Worm (Caenorhabditis elegans) whole organism, L3 larva: ENCODE data around the gene F53A3.7.

Source experiments
- R02D3.7 ChIP-seq: fragments of 150-350 bp; optimal IDR thresholded peaks from 2 replicates; lab custom pipeline; 2014; ENCODE audit warnings: missing biosample characterization, missing genetic modification characterization
- ZK546.5 ChIP-seq: sonication (generic microtip); optimal IDR thresholded peaks from 2 replicates; lab custom pipeline; 2017; ENCODE audit warnings: missing biosample characterization, missing genetic modification characterization
- aly-2 ChIP-seq: fragments of 150-350 bp; optimal IDR thresholded peaks from 2 replicates; lab custom pipeline; 2014; ENCODE audit warnings: missing biosample characterization, missing genetic modification characterization
- ama-1 ChIP-seq: fragments of 150-350 bp; optimal IDR thresholded peaks from 2 replicates; lab custom pipeline; 2018
- ceh-16 ChIP-seq: sonication (generic microtip); optimal IDR thresholded peaks from 2 replicates; lab custom pipeline; 2017; ENCODE audit warnings: missing biosample characterization, missing genetic modification characterization
- ceh-28 ChIP-seq: fragments of 150-350 bp; optimal IDR thresholded peaks from 2 replicates; lab custom pipeline; 2014; ENCODE audit warnings: missing biosample characterization, missing genetic modification reagents, missing genetic modification characterization
- ceh-82 ChIP-seq: fragments of 150-350 bp; optimal IDR thresholded peaks from 2 replicates; lab custom pipeline; 2014; ENCODE audit warnings: missing biosample characterization, missing genetic modification characterization
- ceh-9 ChIP-seq: sonication (generic microtip); optimal IDR thresholded peaks from 2 replicates; lab custom pipeline; 2018; ENCODE audit warnings: missing biosample characterization, missing genetic modification characterization
- daf-12 ChIP-seq: fragments of 150-350 bp; optimal IDR thresholded peaks from 2 replicates; lab custom pipeline; 2014; ENCODE audit warnings: missing biosample characterization, missing genetic modification reagents, missing genetic modification characterization
- elt-2 ChIP-seq: sonication (generic microtip); optimal IDR thresholded peaks from 2 replicates; lab custom pipeline; 2016; ENCODE audit warnings: missing genetic modification reagents, mild to moderate bottlenecking, missing genetic modification characterization, missing compliant biosample characterization
- eor-1 ChIP-seq, 2 experiments: fragments of 150-350 bp; optimal IDR thresholded peaks; 2 replicates each; lab custom pipeline; 2014 to 2018; ENCODE audit warnings: missing biosample characterization in 2 of 2, missing genetic modification characterization in 2 of 2
- fos-1 ChIP-seq: fragments of 150-350 bp; optimal IDR thresholded peaks from 2 replicates; lab custom pipeline; 2014; ENCODE audit warnings: missing biosample characterization, missing genetic modification characterization
- jun-1 ChIP-seq: fragments of 150-350 bp; optimal IDR thresholded peaks from 2 replicates; lab custom pipeline; 2014; ENCODE audit warnings: missing biosample characterization, missing genetic modification reagents, missing genetic modification characterization
- lin-15B ChIP-seq: fragments of 150-350 bp; optimal IDR thresholded peaks from 2 replicates; lab custom pipeline; 2014; ENCODE audit warnings: missing biosample characterization, missing genetic modification characterization
- lin-39 ChIP-seq: fragments of 150-350 bp; optimal IDR thresholded peaks from 2 replicates; lab custom pipeline; 2018; ENCODE audit warnings: missing biosample characterization, missing genetic modification reagents, missing genetic modification characterization
- mdl-1 ChIP-seq: fragments of 150-350 bp; optimal IDR thresholded peaks from 2 replicates; lab custom pipeline; 2014; ENCODE audit warnings: missing biosample characterization, missing genetic modification characterization
- mml-1 ChIP-seq: fragments of 150-350 bp; sonication (generic microtip); optimal IDR thresholded peaks from 3 replicates; lab custom pipeline; 2014; ENCODE audit warnings: missing biosample characterization, missing genetic modification characterization
- nfya-1 ChIP-seq: sonication (generic microtip); optimal IDR thresholded peaks from 2 replicates; lab custom pipeline; 2017; ENCODE audit warnings: missing genetic modification characterization, mild to moderate bottlenecking, missing compliant biosample characterization, antibody characterized with exemption, moderate library complexity; ENCODE audit not compliant: insufficient read depth
- nhr-11 ChIP-seq: fragments of 150-350 bp; optimal IDR thresholded peaks from 2 replicates; lab custom pipeline; 2014; ENCODE audit warnings: missing biosample characterization, missing genetic modification characterization
- nhr-12 ChIP-seq: fragments of 150-350 bp; optimal IDR thresholded peaks from 2 replicates; lab custom pipeline; 2014; ENCODE audit warnings: missing biosample characterization, missing genetic modification characterization
- nhr-237 ChIP-seq: fragments of 150-350 bp; optimal IDR thresholded peaks from 2 replicates; lab custom pipeline; 2014; ENCODE audit warnings: missing biosample characterization, missing genetic modification characterization
- nhr-25 ChIP-seq: sonication (generic microtip); optimal IDR thresholded peaks from 2 replicates; lab custom pipeline; 2017; ENCODE audit warnings: missing biosample characterization, missing genetic modification characterization
- nhr-28 ChIP-seq: fragments of 150-350 bp; optimal IDR thresholded peaks from 2 replicates; lab custom pipeline; 2014; ENCODE audit warnings: missing biosample characterization, missing genetic modification characterization
- nhr-43 ChIP-seq: sonication (generic microtip); optimal IDR thresholded peaks from 2 replicates; lab custom pipeline; 2016; ENCODE audit warnings: mild to moderate bottlenecking, missing genetic modification characterization, missing compliant biosample characterization; ENCODE audit not compliant: poor library complexity, severe bottlenecking
- nhr-67 ChIP-seq: fragments of 150-350 bp; optimal IDR thresholded peaks from 2 replicates; lab custom pipeline; 2014; ENCODE audit warnings: missing biosample characterization, missing genetic modification characterization
- nhr-76 ChIP-seq: fragments of 150-350 bp; sonication (generic microtip); optimal IDR thresholded peaks from 5 replicates; lab custom pipeline; 2014; ENCODE audit warnings: missing biosample characterization, missing genetic modification characterization
- nhr-77 ChIP-seq: fragments of 150-350 bp; optimal IDR thresholded peaks from 2 replicates; lab custom pipeline; 2014; ENCODE audit warnings: missing biosample characterization, missing genetic modification characterization
- pha-4 ChIP-seq: fragments of 150-350 bp; optimal IDR thresholded peaks from 2 replicates; lab custom pipeline; 2014; ENCODE audit warnings: missing biosample characterization, missing genetic modification reagents, missing genetic modification characterization
- pqm-1 ChIP-seq: fragments of 150-350 bp; optimal IDR thresholded peaks from 2 replicates; lab custom pipeline; 2017; ENCODE audit warnings: missing biosample characterization, missing genetic modification characterization, inconsistent platforms
- skn-1 ChIP-seq: fragments of 150-350 bp; optimal IDR thresholded peaks from 2 replicates; lab custom pipeline; 2014; ENCODE audit warnings: missing biosample characterization, missing genetic modification characterization
- snpc-4 ChIP-seq: fragments of 150-350 bp; optimal IDR thresholded peaks from 2 replicates; lab custom pipeline; 2014; ENCODE audit warnings: missing biosample characterization, missing genetic modification characterization
- tbx-2 ChIP-seq: sonication (generic microtip); optimal IDR thresholded peaks from 2 replicates; lab custom pipeline; 2016; ENCODE audit warnings: mild to moderate bottlenecking, missing genetic modification characterization, missing compliant biosample characterization
- unc-39 ChIP-seq: sonication (generic microtip); optimal IDR thresholded peaks from 4 replicates; lab custom pipeline; 2017; ENCODE audit warnings: missing biosample characterization, missing genetic modification characterization
- zag-1 ChIP-seq: fragments of 150-350 bp; optimal IDR thresholded peaks from 2 replicates; lab custom pipeline; 2014; ENCODE audit warnings: missing biosample characterization, missing genetic modification characterization

The F53A3.7 gene

ce11 chrIII:1932018-1932417, 19.3 kb upstream of the F53A3.7 start:
- no peak for TF ChIP-seq elt-2
- no peak for TF ChIP-seq eor-1 (tag; optimal IDR thresholded peaks at IDR 0.05; lab: Kevin White, UChicago)
- TF ChIP-seq nhr-25 (tag; lab: Kevin White, UChicago) = no peak
- no peak for TF ChIP-seq lin-39 (tag; lab: Kevin White, UChicago)
- no peak for TF ChIP-seq pqm-1 (tag; lab: Kevin White, UChicago)
- no peak for TF ChIP-seq fos-1 (tag; lab: Kevin White, UChicago)
- no peak for TF ChIP-seq ceh-82 (tag; lab: Kevin White, UChicago)
- TF ChIP-seq lin-15B (tag; lab: Kevin White, UChicago) = no peak
- TF ChIP-seq R02D3.7 (tag; lab: Kevin White, UChicago) = no peak

- no peak for TF ChIP-seq mml-1 (tag; lab: Kevin White, UChicago)
- no peak for TF ChIP-seq nhr-67 (tag; lab: Kevin White, UChicago)
- TF ChIP-seq eor-1 (tag; optimal IDR thresholded peaks at IDR 0.05; lab: Kevin White, UChicago) = no peak
- no peak for TF ChIP-seq nhr-11 (tag; lab: Kevin White, UChicago)
- TF ChIP-seq ceh-9 (tag; lab: Kevin White, UChicago) = no peak
- no peak for TF ChIP-seq pha-4 (tag; lab: Kevin White, UChicago)
- TF ChIP-seq nhr-76 (tag; lab: Kevin White, UChicago) = no peak
- no peak for TF ChIP-seq unc-39 (tag; lab: Kevin White, UChicago)
- TF ChIP-seq lin-39 (tag; lab: Kevin White, UChicago) = no peak
- no peak for TF ChIP-seq zag-1 (tag; lab: Kevin White, UChicago)
- no peak for TF ChIP-seq tbx-2 (tag; lab: Kevin White, UChicago)
- no peak for TF ChIP-seq aly-2 (tag; lab: Kevin White, UChicago)
- TF ChIP-seq ama-1 (lab: Kevin White, UChicago) = no peak
- no peak for TF ChIP-seq nfya-1 (tag; lab: Kevin White, UChicago)
- no peak for TF ChIP-seq snpc-4 (tag; lab: Kevin White, UChicago)
- TF ChIP-seq ceh-28 (tag; lab: Kevin White, UChicago) = no peak
- TF ChIP-seq daf-12 = no peak
- TF ChIP-seq nhr-77 (tag; lab: Kevin White, UChicago) = no peak
- no peak for TF ChIP-seq nhr-25 (tag; lab: Kevin White, UChicago)
- no peak for TF ChIP-seq pqm-1 (tag; lab: Kevin White, UChicago)
Observed at ce11 chrIII:1934141-1934540, 17.2 kb upstream of the F53A3.7 start.

- TF ChIP-seq ZK546.5 (tag; lab: Kevin White, UChicago) = no peak
- TF ChIP-seq ceh-16 = no peak
- TF ChIP-seq nhr-237 = no peak
- no peak for TF ChIP-seq jun-1 (tag; lab: Kevin White, UChicago)
- TF ChIP-seq unc-39 (tag; lab: Kevin White, UChicago) = no peak
- TF ChIP-seq zag-1 (tag; lab: Kevin White, UChicago) = no peak
- TF ChIP-seq skn-1 = no peak
- TF ChIP-seq mml-1 (tag; lab: Kevin White, UChicago) = no peak
- TF ChIP-seq nhr-67 (tag; lab: Kevin White, UChicago) = no peak
- TF ChIP-seq nhr-43 = no peak
- no peak for TF ChIP-seq nhr-11 (tag; lab: Kevin White, UChicago)
- no peak for TF ChIP-seq nhr-12
- no peak for TF ChIP-seq eor-1 (tag; optimal IDR thresholded peaks at IDR 0.05; lab: Kevin White, UChicago)
- no peak for TF ChIP-seq mdl-1
- no peak for TF ChIP-seq R02D3.7 (tag; lab: Kevin White, UChicago)
Observed at ce11 chrIII:1937879-1938438, 13.4 kb upstream of the F53A3.7 start.

- TF ChIP-seq ceh-28 (tag; lab: Kevin White, UChicago) (peak; percentile 96), mml-1 (tag; lab: Kevin White, UChicago) (no peak), nhr-76 (tag; lab: Kevin White, UChicago) (no peak), nhr-28 (no peak)
Observed at ce11 chrIII:1938712-1939624, 12.4 kb upstream of the F53A3.7 start.
